Fruit fly (Drosophila melanogaster): ENCODE measurements around the gene PolE1.
A peak's percentile ranks its signal among the peaks of the same experiment; 100 is the strongest.

The PolE1 gene

dm6 chr3R:23332535-23333333, 15.2 kb upstream of the PolE1 start (continued):
- no peak for TF ChIP-seq CG33213 (GFP tag; optimal IDR thresholded peaks at IDR 0.05)
- no peak for TF ChIP-seq YL-1 (GFP tag; optimal IDR thresholded peaks at IDR 0.05)
- TF ChIP-seq nau (GFP tag; optimal IDR thresholded peaks at IDR 0.05): peak; percentile 26
- no peak for TF ChIP-seq Kr (GFP tag; optimal IDR thresholded peaks at IDR 0.05)
- TF ChIP-seq scrt (GFP tag; optimal IDR thresholded peaks at IDR 0.05): peak; percentile 21
- no peak for TF ChIP-seq Stat92E (GFP tag; optimal IDR thresholded peaks at IDR 0.05)
- no peak for TF ChIP-seq pan (optimal IDR thresholded peaks at IDR 0.05)
- TF ChIP-seq pan (GFP tag; optimal IDR thresholded peaks at IDR 0.05 in 1 of 2, IDR thresholded peaks at IDR 0.05 in 1 of 2): peak in 1 of 2 experiments; percentile 31
- TF ChIP-seq CG12391 (tag; optimal IDR thresholded peaks at IDR 0.05): peak; percentile 65
- no peak for TF ChIP-seq hbn (GFP tag; IDR thresholded peaks at IDR 0.05; ENCODE audit: partially characterized antibody)
- TF ChIP-seq Aef1 (GFP tag; IDR thresholded peaks at IDR 0.05): no peak
- peak; percentile 46; the same call in 1 of the 2 replicates for TF ChIP-seq wor (GFP tag; IDR thresholded peaks at IDR 0.05)
- no peak for TF ChIP-seq CG4730 (GFP tag; IDR thresholded peaks at IDR 0.05)
- TF ChIP-seq pita (GFP tag; optimal IDR thresholded peaks at IDR 0.05): no peak
- no peak for TF ChIP-seq hkb (optimal IDR thresholded peaks at IDR 0.05)
- TF ChIP-seq hkb (GFP tag; IDR thresholded peaks at IDR 0.05): peak; percentile 27; the same call in 1 of the 2 replicates
- TF ChIP-seq Mad (GFP tag; optimal IDR thresholded peaks at IDR 0.05): no peak
- peak; percentile 58 for TF ChIP-seq CG17359 (tag; optimal IDR thresholded peaks at IDR 0.05)
- TF ChIP-seq CG1603 (tag; optimal IDR thresholded peaks at IDR 0.05): peak; percentile 59
- TF ChIP-seq al (GFP tag; IDR thresholded peaks at IDR 0.05): peak; percentile 11; the same call in 1 of the 2 replicates
- peak; percentile 67 for TF ChIP-seq unpg (GFP tag; optimal IDR thresholded peaks at IDR 0.05)
- TF ChIP-seq Ssrp (tag; optimal IDR thresholded peaks at IDR 0.05): peak; percentile 56
- TF ChIP-seq gsb-n (tag; optimal IDR thresholded peaks at IDR 0.05): peak; percentile 32
- TF ChIP-seq CG5245 (GFP tag; optimal IDR thresholded peaks at IDR 0.05): peak; percentile 2
- TF ChIP-seq bsh (GFP tag; optimal IDR thresholded peaks at IDR 0.05): peak in 1 of 2 experiments; percentile 70
- peak; percentile 73 for TF ChIP-seq CG7839 (tag; optimal IDR thresholded peaks at IDR 0.05)
- TF ChIP-seq nom (GFP tag; optimal IDR thresholded peaks at IDR 0.05): peak; percentile 43
- peak; percentile 24 for TF ChIP-seq caup (GFP tag; optimal IDR thresholded peaks at IDR 0.05; ENCODE audit: severe bottlenecking)
- TF ChIP-seq tio (GFP tag; optimal IDR thresholded peaks at IDR 0.05): peak; percentile 51
- TF ChIP-seq lmd (GFP tag; IDR thresholded peaks at IDR 0.05): no peak; the same call in 1 of the 2 replicates
- TF ChIP-seq CG8765 (GFP tag; IDR thresholded peaks at IDR 0.05): no peak
- TF ChIP-seq CG10366 (GFP tag; IDR thresholded peaks at IDR 0.05): peak; percentile 22; the same call in 1 of the 2 replicates
- TF ChIP-seq CG8359 (GFP tag; optimal IDR thresholded peaks at IDR 0.05; ENCODE audit: borderline replicate concordance): peak; percentile 47
- no peak for TF ChIP-seq NK7.1 (GFP tag; optimal IDR thresholded peaks at IDR 0.05)
- peak; percentile 77 for TF ChIP-seq CG31441 (GFP tag; IDR thresholded peaks at IDR 0.05)
- TF ChIP-seq nerfin-1 (tag; optimal IDR thresholded peaks at IDR 0.05): peak; percentile 50
- no peak for TF ChIP-seq peb (GFP tag; IDR thresholded peaks at IDR 0.05)
- TF ChIP-seq gem (tag; optimal IDR thresholded peaks at IDR 0.05): peak; percentile 78
- TF ChIP-seq Ets65A (GFP tag): peak; percentile 36
- TF ChIP-seq CG1233 (GFP tag; optimal IDR thresholded peaks at IDR 0.05): peak; percentile 39
- peak; percentile 11 for TF ChIP-seq CG3995 (GFP tag; optimal IDR thresholded peaks at IDR 0.05)
- TF ChIP-seq CG11504 (tag; optimal IDR thresholded peaks at IDR 0.05): peak; percentile 76
- peak; percentile 49 for TF ChIP-seq CG13775 (GFP tag; optimal IDR thresholded peaks at IDR 0.05)
- peak; percentile 32 for TF ChIP-seq Six4 (GFP tag; optimal IDR thresholded peaks at IDR 0.05)
- peak; percentile 56 for TF ChIP-seq CG10209 (GFP tag; optimal IDR thresholded peaks at IDR 0.05)
- TF ChIP-seq CG2712 (tag; optimal IDR thresholded peaks at IDR 0.05): peak; percentile 72
- TF ChIP-seq ATbp (GFP tag; optimal IDR thresholded peaks at IDR 0.05): peak; percentile 48
- TF ChIP-seq Dip3 (GFP tag; optimal IDR thresholded peaks at IDR 0.05): peak; percentile 33
